Worm (Caenorhabditis elegans) whole organism, late embryonic: Measurements from ENCODE around the gene srt-68.

Experiments used
- C38D4.7 ChIP-seq: fragments of 200-800 bp; sonication (Bioruptor generic); optimal IDR thresholded peaks from 2 replicates; lab custom pipeline; 2018; ENCODE audit warnings: mild to moderate bottlenecking, missing genetic modification characterization, moderate library complexity, missing compliant biosample characterization
- T23F11.4 ChIP-seq: fragments of 200-800 bp; sonication (Bioruptor generic); optimal IDR thresholded peaks from 2 replicates; lab custom pipeline; 2018; ENCODE audit warnings: mild to moderate bottlenecking, missing genetic modification characterization, missing compliant biosample characterization
- ama-1 ChIP-seq: fragments of 150-350 bp; optimal IDR thresholded peaks from 2 replicates; lab custom pipeline; 2014
- ceh-22 ChIP-seq: sonication (generic microtip); optimal IDR thresholded peaks from 2 replicates; lab custom pipeline; 2017; ENCODE audit warnings: missing biosample characterization, missing genetic modification characterization
- elt-4 ChIP-seq: sonication (generic microtip); optimal IDR thresholded peaks from 2 replicates; lab custom pipeline; 2016; ENCODE audit warnings: missing genetic modification characterization, missing compliant biosample characterization
- ets-4 ChIP-seq: sonication (generic microtip); optimal IDR thresholded peaks from 2 replicates; lab custom pipeline; 2016; ENCODE audit warnings: missing genetic modification characterization, missing compliant biosample characterization
- hlh-13 ChIP-seq: fragments of 200-800 bp; sonication (Bioruptor generic); optimal IDR thresholded peaks from 2 replicates; lab custom pipeline; 2018; ENCODE audit warnings: mild to moderate bottlenecking, missing genetic modification characterization, missing compliant biosample characterization
- hlh-30 ChIP-seq: sonication (generic microtip); optimal IDR thresholded peaks from 2 replicates; lab custom pipeline; 2017; ENCODE audit warnings: antibody characterized with exemption, missing genetic modification characterization, missing compliant biosample characterization; ENCODE audit not compliant: insufficient read depth
- mec-3 ChIP-seq: sonication (generic microtip); optimal IDR thresholded peaks from 2 replicates; lab custom pipeline; 2016; ENCODE audit warnings: borderline replicate concordance, missing genetic modification characterization, missing compliant biosample characterization
- odd-2 ChIP-seq: sonication (generic microtip); optimal IDR thresholded peaks from 2 replicates; lab custom pipeline; 2017; ENCODE audit warnings: antibody characterized with exemption, mild to moderate bottlenecking, missing genetic modification characterization, missing compliant biosample characterization
- pha-2 ChIP-seq: sonication (generic microtip); optimal IDR thresholded peaks from 2 replicates; lab custom pipeline; 2017; ENCODE audit warnings: mild to moderate bottlenecking, missing genetic modification characterization, missing compliant biosample characterization
- pha-4 ChIP-seq: fragments of 150-350 bp; optimal IDR thresholded peaks from 2 replicates; lab custom pipeline; 2018; ENCODE audit warnings: missing biosample characterization, missing genetic modification reagents, missing genetic modification characterization
- tbx-2 ChIP-seq: sonication (generic microtip); optimal IDR thresholded peaks from 2 replicates; lab custom pipeline; 2016; ENCODE audit warnings: missing genetic modification characterization, missing compliant biosample characterization
- ttx-3 ChIP-seq: sonication (generic microtip); optimal IDR thresholded peaks from 2 replicates; lab custom pipeline; 2016; ENCODE audit warnings: missing genetic modification reagents, missing genetic modification characterization, missing compliant biosample characterization

- TF ChIP-seq ceh-22 (tag; lab: Kevin White, UChicago) (no peak), ets-4 (no peak), odd-2 (tag; lab: Kevin White, UChicago) (no peak), pha-4 (tag; lab: Kevin White, UChicago) (no peak), ttx-3 (tag; lab: Kevin White, UChicago) (no peak), mec-3 (no peak), elt-4 (tag; lab: Kevin White, UChicago) (no peak), tbx-2 (tag; lab: Kevin White, UChicago) (no peak), T23F11.4 (GFP tag; lab: Kevin White, UChicago) (no peak), hlh-13 (GFP tag; lab: Kevin White, UChicago) (no peak), ama-1 (no peak), C38D4.7 (no peak), pha-2 (tag; lab: Kevin White, UChicago) (no peak), hlh-30 (tag; lab: Kevin White, UChicago) (no peak)
Observed at ce11 chrV:5213674-5214073, 38.2 kb downstream of the srt-68 start.
